Fruit fly (Drosophila melanogaster) whole organism, embryonic: ENCODE results near the gene CG1638.

Experiments
- Aef1 ChIP-seq: fragments of 200-800 bp; sonication (Bioruptor generic); IDR thresholded peaks from 3 replicates; pipeline ENCODE4 v1.3.6; 2022; ENCODE audit warnings: missing biosample characterization, missing genetic modification characterization
- Bdp1 ChIP-seq: fragments of 200-800 bp; sonication (Bioruptor generic); optimal IDR thresholded peaks from 3 replicates; lab custom pipeline; 2016; ENCODE audit warnings: missing biosample characterization, missing genetic modification characterization
- CG10321 ChIP-seq: fragments of 200-800 bp; sonication (Bioruptor generic); IDR thresholded peaks from 2 replicates; pipeline ENCODE4 v1.3.6; 2022; ENCODE audit warnings: missing biosample characterization, missing genetic modification characterization
- CG10654 ChIP-seq: fragments of 200-800 bp; sonication (Bioruptor generic); optimal IDR thresholded peaks from 2 replicates; lab custom pipeline; 2016; ENCODE audit warnings: missing biosample characterization, missing genetic modification characterization
- CG10979 ChIP-seq: fragments of 200-800 bp; sonication (Bioruptor generic); optimal IDR thresholded peaks from 2 replicates; lab custom pipeline; 2018; ENCODE audit warnings: missing biosample characterization, mild to moderate bottlenecking, missing genetic modification characterization, moderate library complexity
- CG12659 ChIP-seq: fragments of 200-800 bp; sonication (Bioruptor generic); optimal IDR thresholded peaks from 3 replicates; lab custom pipeline; 2017; ENCODE audit warnings: mild to moderate bottlenecking, missing biosample characterization, missing genetic modification reagents, missing genetic modification characterization
- CG13296 ChIP-seq: fragments of 200-800 bp; sonication (Bioruptor generic); optimal IDR thresholded peaks from 3 replicates; lab custom pipeline; 2018; ENCODE audit warnings: missing biosample characterization, mild to moderate bottlenecking, missing genetic modification characterization
- CG14441 ChIP-seq: fragments of 200-800 bp; sonication (Bioruptor generic); IDR thresholded peaks from 2 replicates; pipeline ENCODE4 v1.3.6; 2022; ENCODE audit warnings: missing biosample characterization, missing genetic modification characterization
- CG17328 ChIP-seq: fragments of 200-800 bp; sonication (Bioruptor generic); IDR thresholded peaks from 2 replicates; pipeline ENCODE4 v1.3.6; 2022; ENCODE audit warnings: missing biosample characterization, missing genetic modification characterization
- CG18599 ChIP-seq: fragments of 200-800 bp; sonication (Bioruptor generic); optimal IDR thresholded peaks from 3 replicates; lab custom pipeline; 2017; ENCODE audit warnings: missing biosample characterization, missing genetic modification characterization, mild to moderate bottlenecking, moderate library complexity, missing genetic modification reagents
- CG2678 ChIP-seq: fragments of 200-800 bp; sonication (Bioruptor generic); optimal IDR thresholded peaks from 3 replicates; lab custom pipeline; 2019; ENCODE audit warnings: missing biosample characterization, mild to moderate bottlenecking, missing genetic modification characterization, moderate library complexity
- CG31365 ChIP-seq: fragments of 200-800 bp; sonication (Bioruptor generic); optimal IDR thresholded peaks from 2 replicates; lab custom pipeline; 2018; ENCODE audit warnings: missing biosample characterization, mild to moderate bottlenecking, missing genetic modification characterization
- CG3163 ChIP-seq: fragments of 200-800 bp; sonication (Bioruptor generic); optimal IDR thresholded peaks from 3 replicates; lab custom pipeline; 2016; ENCODE audit warnings: missing biosample characterization, missing genetic modification characterization
- CG3995 ChIP-seq: fragments of 200-800 bp; sonication (Bioruptor generic); optimal IDR thresholded peaks from 3 replicates; lab custom pipeline; 2016; ENCODE audit warnings: missing biosample characterization, missing genetic modification characterization
- CG4360 ChIP-seq: fragments of 200-800 bp; sonication (Bioruptor generic); IDR thresholded peaks from 2 replicates; pipeline ENCODE4 v1.3.6; 2022; ENCODE audit warnings: missing biosample characterization, missing genetic modification characterization
- CG43689 ChIP-seq: fragments of 200-800 bp; sonication (Bioruptor generic); IDR thresholded peaks from 2 replicates; pipeline ENCODE4 v1.3.6; 2022; ENCODE audit warnings: missing biosample characterization, missing genetic modification characterization
- CG4820 ChIP-seq: fragments of 200-800 bp; sonication (Bioruptor generic); optimal IDR thresholded peaks from 3 replicates; lab custom pipeline; 2016; ENCODE audit warnings: missing biosample characterization, missing genetic modification characterization
- CG6683 ChIP-seq: fragments of 200-800 bp; sonication (Bioruptor generic); optimal IDR thresholded peaks from 2 replicates; lab custom pipeline; 2017; ENCODE audit warnings: missing biosample characterization, mild to moderate bottlenecking, missing genetic modification characterization, missing genetic modification reagents
- CG6813 ChIP-seq: fragments of 200-800 bp; sonication (Bioruptor generic); optimal IDR thresholded peaks from 2 replicates; lab custom pipeline; 2017; ENCODE audit warnings: missing biosample characterization, missing genetic modification characterization, mild to moderate bottlenecking, moderate library complexity, missing genetic modification reagents
- CG7271 ChIP-seq: fragments of 200-800 bp; sonication (Bioruptor generic); optimal IDR thresholded peaks from 2 replicates; lab custom pipeline; 2018; ENCODE audit warnings: missing biosample characterization, mild to moderate bottlenecking, missing genetic modification characterization, moderate library complexity
- CG7786 ChIP-seq: fragments of 200-800 bp; sonication (Bioruptor generic); optimal IDR thresholded peaks from 2 replicates; lab custom pipeline; 2016; ENCODE audit warnings: missing biosample characterization, missing genetic modification characterization
- CG7839 ChIP-seq: fragments of 200-800 bp; sonication (Bioruptor generic); optimal IDR thresholded peaks from 3 replicates; lab custom pipeline; 2018; ENCODE audit warnings: missing biosample characterization, mild to moderate bottlenecking, missing genetic modification characterization, moderate library complexity
- CG7928 ChIP-seq: fragments of 200-800 bp; sonication (Bioruptor generic); optimal IDR thresholded peaks from 2 replicates; lab custom pipeline; 2017; ENCODE audit warnings: missing biosample characterization, mild to moderate bottlenecking, missing genetic modification characterization
- CG8765 ChIP-seq: fragments of 200-800 bp; sonication (Bioruptor generic); IDR thresholded peaks from 2 replicates; pipeline ENCODE4 v1.3.6; 2022; ENCODE audit warnings: missing biosample characterization, missing genetic modification characterization
- Dip2 ChIP-seq: fragments of 200-800 bp; sonication (Bioruptor generic); IDR thresholded peaks from 2 replicates; pipeline ENCODE4 v1.3.6; 2022; ENCODE audit warnings: missing biosample characterization, missing genetic modification characterization
- Dll ChIP-seq: fragments of 200-800 bp; sonication (Bioruptor generic); IDR thresholded peaks from 4 replicates; pipeline ENCODE4 v1.3.6; 2022; ENCODE audit warnings: missing biosample characterization, missing genetic modification characterization; ENCODE audit not compliant: partially characterized antibody
- HLH54F ChIP-seq: fragments of 200-800 bp; sonication (Bioruptor generic); optimal IDR thresholded peaks from 3 replicates; lab custom pipeline; 2016; ENCODE audit warnings: missing biosample characterization, missing genetic modification characterization
- Hand ChIP-seq: fragments of 200-800 bp; sonication (Bioruptor generic); optimal IDR thresholded peaks from 2 replicates; lab custom pipeline; 2017; ENCODE audit warnings: mild to moderate bottlenecking, missing biosample characterization, missing genetic modification reagents, missing genetic modification characterization
- Hmr ChIP-seq: fragments of 200-800 bp; sonication (Bioruptor generic); optimal IDR thresholded peaks from 3 replicates; lab custom pipeline; 2017; ENCODE audit warnings: mild to moderate bottlenecking, missing biosample characterization, missing genetic modification reagents, missing genetic modification characterization
- Hr51 ChIP-seq, 2 experiments: fragments of 200-800 bp; sonication (Bioruptor generic); optimal IDR thresholded peaks; 2 replicates in 1 of 2; 3 replicates in 1 of 2; lab custom pipeline; 2016 to 2018; ENCODE audit warnings: missing biosample characterization in 2 of 2, missing genetic modification characterization in 2 of 2, mild to moderate bottlenecking in 1 of 2, moderate library complexity in 1 of 2
- Rx ChIP-seq: fragments of 200-800 bp; sonication (Bioruptor generic); IDR thresholded peaks from 2 replicates; pipeline ENCODE4 v1.3.6; 2022; ENCODE audit warnings: missing biosample characterization, missing genetic modification characterization
- Xbp1 ChIP-seq: fragments of 200-800 bp; sonication (Bioruptor generic); optimal IDR thresholded peaks from 3 replicates; lab custom pipeline; 2016; ENCODE audit warnings: missing biosample characterization, mild to moderate bottlenecking, missing genetic modification characterization
- amos ChIP-seq: fragments of 200-800 bp; sonication (Bioruptor generic); IDR thresholded peaks from 2 replicates; pipeline ENCODE4 v1.3.6; 2022; ENCODE audit warnings: missing biosample characterization, missing genetic modification characterization; ENCODE audit not compliant: partially characterized antibody
- br ChIP-seq: fragments of >200 bp; optimal IDR thresholded peaks from 2 replicates; lab custom pipeline; 2017
- chinmo ChIP-seq: fragments of 200-800 bp; sonication (Bioruptor generic); IDR thresholded peaks from 4 replicates; pipeline ENCODE4 v1.3.6; 2022; ENCODE audit warnings: missing biosample characterization, missing genetic modification characterization; ENCODE audit not compliant: partially characterized antibody
- dimm ChIP-seq: fragments of 200-800 bp; sonication (Bioruptor generic); IDR thresholded peaks from 2 replicates; pipeline ENCODE4 v1.3.6; 2022; ENCODE audit warnings: missing biosample characterization, missing genetic modification characterization
- dpn ChIP-seq, 2 experiments: fragments of 200-800 bp; sonication (Bioruptor generic); optimal IDR thresholded peaks; 3 replicates each; lab custom pipeline; 2016; ENCODE audit warnings: missing biosample characterization in 2 of 2, missing genetic modification characterization in 2 of 2
- h ChIP-seq: fragments of >200 bp; optimal IDR thresholded peaks from 2 replicates; lab custom pipeline; 2017
- hth ChIP-seq: fragments of >200 bp; optimal IDR thresholded peaks from 2 replicates; lab custom pipeline; 2017; ENCODE audit warnings: inconsistent platforms
- jigr1 ChIP-seq: fragments of 200-800 bp; sonication (Bioruptor generic); IDR thresholded peaks from 3 replicates; pipeline ENCODE4 v1.3.6; 2022; ENCODE audit warnings: missing biosample characterization, missing genetic modification characterization
- kay ChIP-seq: fragments of 200-800 bp; sonication (Bioruptor generic); optimal IDR thresholded peaks from 2 replicates; lab custom pipeline; 2016; ENCODE audit warnings: missing biosample characterization, missing genetic modification characterization
- lmd ChIP-seq: fragments of 200-800 bp; sonication (Bioruptor generic); IDR thresholded peaks from 2 replicates; pipeline ENCODE4 v1.3.6; 2022; ENCODE audit warnings: missing biosample characterization, missing genetic modification characterization
- lov ChIP-seq, 2 experiments: fragments of 200-800 bp in 1 of 2; fragments of >200 bp in 1 of 2; sonication (Bioruptor generic) in 1 of 2; IDR thresholded peaks in 1 of 2; optimal IDR thresholded peaks in 1 of 2; 2 replicates in 1 of 2; 3 replicates in 1 of 2; pipeline versions ENCODE4 v1.3.6 to Lab custom; 2017 to 2022; ENCODE audit warnings: missing biosample characterization in 1 of 2, missing genetic modification characterization in 1 of 2
- nmo ChIP-seq: fragments of 200-800 bp; sonication (Bioruptor generic); optimal IDR thresholded peaks from 2 replicates; lab custom pipeline; 2018; ENCODE audit warnings: missing biosample characterization, mild to moderate bottlenecking, missing genetic modification characterization, moderate library complexity
- onecut ChIP-seq: fragments of 200-800 bp; sonication (Bioruptor generic); IDR thresholded peaks from 2 replicates; pipeline ENCODE4 v1.3.6; 2022; ENCODE audit warnings: missing biosample characterization, missing genetic modification characterization
- pb ChIP-seq: fragments of 200-800 bp; sonication (Bioruptor generic); optimal IDR thresholded peaks from 3 replicates; lab custom pipeline; 2016; ENCODE audit warnings: missing biosample characterization, missing genetic modification characterization
- sens ChIP-seq: fragments of 200-800 bp; sonication (Bioruptor generic); peaks from one replicate; lab custom pipeline; 2016; ENCODE audit warnings: missing biosample characterization, missing genetic modification characterization
- sisA ChIP-seq: fragments of 200-800 bp; sonication (Bioruptor generic); IDR thresholded peaks from 2 replicates; pipeline ENCODE4 v1.3.6; 2022; ENCODE audit warnings: missing biosample characterization, missing genetic modification characterization
- sug ChIP-seq: fragments of 200-800 bp; optimal IDR thresholded peaks from 2 replicates; lab custom pipeline; 2019; ENCODE audit warnings: missing biosample characterization, mild to moderate bottlenecking, missing genetic modification characterization, moderate library complexity
- wdn ChIP-seq: fragments of 200-800 bp; sonication (Bioruptor generic); IDR thresholded peaks from 2 replicates; pipeline ENCODE4 v1.3.6; 2022; ENCODE audit warnings: missing biosample characterization, missing genetic modification characterization
- zfh2 ChIP-seq: fragments of 200-800 bp; sonication (Bioruptor generic); optimal IDR thresholded peaks from 2 replicates; lab custom pipeline; 2016; ENCODE audit warnings: missing biosample characterization, missing genetic modification characterization

Gene CG1638

DNA sequence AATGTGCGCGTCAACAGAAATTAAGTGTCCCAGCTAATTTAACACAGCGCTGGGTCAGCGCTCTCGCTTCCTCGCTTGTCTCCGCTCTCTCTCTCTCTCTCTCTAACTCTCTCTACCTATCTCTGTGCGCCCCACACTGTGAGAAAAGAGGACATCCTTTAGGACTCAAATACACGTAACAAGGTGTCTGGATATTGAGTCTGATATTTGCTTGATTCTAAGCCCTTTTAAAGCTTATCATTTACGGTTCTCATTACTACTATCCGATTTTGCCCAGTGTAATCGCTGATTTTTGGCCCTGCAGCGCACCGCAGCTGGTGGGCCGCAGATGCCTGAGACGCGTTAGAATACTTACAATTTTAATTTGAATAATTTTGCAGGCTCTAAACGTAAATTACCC, 46.1 kb downstream of the CG1638 start (continued):
- TF ChIP-seq CG12659 (GFP tag; lab: Kevin White, UChicago) (peak; percentile 36), Hand (GFP tag; lab: Kevin White, UChicago) (peak; percentile 69), sug (tag; lab: Kevin White, UChicago) (peak; percentile 3), sens (GFP tag; lab: Kevin White, UChicago) (peak; percentile 70), CG43689 (GFP tag; lab: Robert Waterston, UW) (no peak), HLH54F (GFP tag; lab: Kevin White, UChicago) (peak; percentile 35), Dip2 (GFP tag; lab: Robert Waterston, UW) (no peak), Hr51 (GFP tag; optimal IDR thresholded peaks at IDR 0.05; lab: Kevin White, UChicago) (peak in 1 of 2 experiments; percentile 63), CG4820 (GFP tag; lab: Kevin White, UChicago) (peak; percentile 6), chinmo (GFP tag; lab: Robert Waterston, UW) (no peak), CG8765 (GFP tag; lab: Robert Waterston, UW) (no peak), Aef1 (GFP tag; lab: Robert Waterston, UW) (peak; percentile 30; the same call in 1 of the 3 replicates), lmd (GFP tag; lab: Robert Waterston, UW) (peak; percentile 33; the same call in 1 of the 2 replicates), nmo (peak; percentile 0), pb (GFP tag; lab: Kevin White, UChicago) (no peak), br (lab: Kevin White, UChicago) (no peak), CG7839 (tag; lab: Kevin White, UChicago) (peak; percentile 47), CG10654 (GFP tag; lab: Kevin White, UChicago) (no peak), CG7928 (GFP tag; lab: Kevin White, UChicago) (no peak), CG10321 (no peak), CG14441 (GFP tag; lab: Robert Waterston, UW) (peak; percentile 29; the same call in 1 of the 2 replicates), Bdp1 (no peak), CG18599 (GFP tag; lab: Kevin White, UChicago) (peak; percentile 80), CG7786 (GFP tag; lab: Kevin White, UChicago) (peak; percentile 41), amos (GFP tag; lab: Robert Waterston, UW) (no peak), jigr1 (no peak), kay (no peak), CG3995 (GFP tag; lab: Kevin White, UChicago) (no peak), CG6683 (GFP tag; lab: Kevin White, UChicago) (no peak), CG2678 (tag; lab: Kevin White, UChicago) (peak; percentile 53), zfh2 (GFP tag; lab: Kevin White, UChicago) (peak; percentile 12), CG10979 (tag; lab: Kevin White, UChicago) (no peak), CG4360 (no peak), onecut (peak; percentile 23; the same call in 1 of the 2 replicates), CG3163 (GFP tag; lab: Kevin White, UChicago) (no peak), wdn (GFP tag; lab: Robert Waterston, UW) (no peak), sisA (GFP tag; lab: Robert Waterston, UW) (0 out of 2 replicates have a peak, but pooled peaks have one; percentile 52), dpn (GFP tag; optimal IDR thresholded peaks at IDR 0.05; lab: Kevin White, UChicago) (peak; percentile 43 to 44), dimm (GFP tag; lab: Robert Waterston, UW) (no peak), CG7271 (no peak), CG17328 (GFP tag; lab: Robert Waterston, UW) (peak; percentile 37; the same call in 1 of the 2 replicates), Dll (GFP tag; lab: Robert Waterston, UW) (no peak), Xbp1 (GFP tag; lab: Kevin White, UChicago) (peak; percentile 48), CG6813 (GFP tag; lab: Kevin White, UChicago) (peak; percentile 5), Rx (GFP tag; lab: Robert Waterston, UW) (no peak), lov (optimal IDR thresholded peaks at IDR 0.05; lab: Kevin White, UChicago) (no peak), lov (GFP tag; IDR thresholded peaks at IDR 0.05; lab: Robert Waterston, UW) (no peak), hth (lab: Kevin White, UChicago) (no peak), CG31365 (tag; lab: Kevin White, UChicago) (no peak), h (lab: Kevin White, UChicago) (no peak), Hmr (peak; percentile 67), CG13296 (GFP tag; lab: Kevin White, UChicago) (no peak)
